Fruit fly (Drosophila melanogaster): Measurements from ENCODE around the gene CG32669.

Gene CG32669

DNA sequence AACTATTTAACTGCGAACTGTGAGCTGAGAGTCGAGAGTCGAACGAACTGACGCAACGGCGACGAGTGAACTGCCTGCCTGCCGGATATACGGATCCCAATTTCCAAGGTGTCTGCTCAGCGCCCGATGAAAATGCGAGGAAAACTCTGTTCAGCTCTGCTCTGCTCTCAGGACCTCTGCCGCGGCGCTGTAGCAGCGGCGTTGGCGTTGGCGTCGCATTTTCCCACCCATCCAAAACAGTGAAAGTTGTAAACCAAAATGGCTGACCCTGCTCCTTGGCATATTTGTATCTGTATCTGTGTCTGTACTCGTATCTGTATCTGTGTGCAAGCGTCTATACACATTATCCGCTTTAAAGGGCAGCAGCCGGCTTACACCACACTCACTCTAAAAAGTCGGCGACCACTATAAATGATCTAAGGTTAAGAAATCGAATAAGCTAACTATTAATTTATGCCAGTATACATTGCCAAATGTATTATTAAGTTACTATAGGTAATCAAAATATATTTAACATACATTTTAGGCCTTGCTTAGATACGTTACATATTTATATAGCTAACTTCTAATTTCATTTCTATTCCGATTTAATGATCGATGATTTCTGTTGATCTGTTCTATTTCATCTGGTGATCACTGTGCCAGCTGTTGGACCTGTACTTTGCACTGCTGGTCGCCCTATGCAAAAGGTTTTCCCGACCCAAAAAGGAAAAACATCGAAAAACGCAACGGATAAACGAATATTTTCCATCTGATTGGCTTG, 22.0 kb downstream of the CG32669 start (continued):
- TF ChIP-seq CG9437 (GFP tag; optimal IDR thresholded peaks at IDR 0.05) (peak; percentile 56), Kr (GFP tag; optimal IDR thresholded peaks at IDR 0.05) (no peak), CG18262 (tag; optimal IDR thresholded peaks at IDR 0.05) (peak; percentile 89), CG2875 (GFP tag; optimal IDR thresholded peaks at IDR 0.05) (peak; percentile 2), Side (GFP tag; optimal IDR thresholded peaks at IDR 0.05) (no peak), tll (GFP tag; optimal IDR thresholded peaks at IDR 0.05) (no peak), Med (GFP tag) (peak; percentile 77), CG2129 (GFP tag; IDR thresholded peaks at IDR 0.05; ENCODE audit: partially characterized antibody) (no peak), Lim3 (GFP tag; IDR thresholded peaks at IDR 0.05) (no peak), Hey (tag; optimal IDR thresholded peaks at IDR 0.05) (no peak), CG7372 (GFP tag; IDR thresholded peaks at IDR 0.05) (no peak), Sox102F (GFP tag; optimal IDR thresholded peaks at IDR 0.05) (peak; percentile 68), CG4707 (GFP tag; optimal IDR thresholded peaks at IDR 0.05) (peak; percentile 30), toy (GFP tag; IDR thresholded peaks at IDR 0.05) (no peak), Xrp1 (GFP tag; IDR thresholded peaks at IDR 0.05) (peak; percentile 78), Neu2 (GFP tag; optimal IDR thresholded peaks at IDR 0.05; ENCODE audit: borderline replicate concordance) (no peak), CG7745 (tag; optimal IDR thresholded peaks at IDR 0.05) (no peak), Asciz (GFP tag; optimal IDR thresholded peaks at IDR 0.05) (peak; percentile 38), CG2199 (GFP tag; IDR thresholded peaks at IDR 0.05) (peak; percentile 56; the same call in 1 of the 3 replicates), CG7987 (GFP tag; optimal IDR thresholded peaks at IDR 0.05) (no peak), bcd (GFP tag; optimal IDR thresholded peaks at IDR 0.05) (peak; percentile 68), Sry-β (GFP tag; optimal IDR thresholded peaks at IDR 0.05) (no peak), Chrac-16 (GFP tag; optimal IDR thresholded peaks at IDR 0.05) (peak; percentile 37), CG17612 (GFP tag; IDR thresholded peaks at IDR 0.05) (no peak), sr (GFP tag; IDR thresholded peaks at IDR 0.05) (no peak), Rx (GFP tag; IDR thresholded peaks at IDR 0.05) (no peak), Sox100B (GFP tag; optimal IDR thresholded peaks at IDR 0.05) (peak; percentile 82), Drgx (GFP tag; IDR thresholded peaks at IDR 0.05) (no peak), wek (GFP tag; optimal IDR thresholded peaks at IDR 0.05) (peak; percentile 2), CG1832 (GFP tag; optimal IDR thresholded peaks at IDR 0.05) (no peak), pb (GFP tag; optimal IDR thresholded peaks at IDR 0.05) (no peak), yki (optimal IDR thresholded peaks at IDR 0.05) (no peak), Blimp-1 (GFP tag; optimal IDR thresholded peaks at IDR 0.05) (peak; percentile 66), hth (optimal IDR thresholded peaks at IDR 0.05) (no peak), sqz (GFP tag; optimal IDR thresholded peaks at IDR 0.05) (peak; percentile 58), crp (GFP tag; optimal IDR thresholded peaks at IDR 0.05) (peak in 1 of 2 experiments; percentile 46), CG32767 (GFP tag; IDR thresholded peaks at IDR 0.05) (0 out of 2 replicates have a peak, but pooled peaks have one; percentile 52), Ets65A (GFP tag) (peak; percentile 69), CG13287 (GFP tag; IDR thresholded peaks at IDR 0.05; ENCODE audit: partially characterized antibody) (no peak), p53 (GFP tag; optimal IDR thresholded peaks at IDR 0.05) (no peak), tgo (GFP tag; IDR thresholded peaks at IDR 0.05) (peak; percentile 38; the same call in 2 of the 3 replicates), fd96Cb (tag; optimal IDR thresholded peaks at IDR 0.05) (peak; percentile 85), pnt (GFP tag; optimal IDR thresholded peaks at IDR 0.05) (no peak), sens (GFP tag) (peak; percentile 95), CG3065 (GFP tag; optimal IDR thresholded peaks at IDR 0.05) (peak; percentile 24), unc-4 (GFP tag; IDR thresholded peaks at IDR 0.05; ENCODE audit: partially characterized antibody) (no peak), shn (GFP tag; optimal IDR thresholded peaks at IDR 0.05) (peak; percentile 44), CG1529 (GFP tag; optimal IDR thresholded peaks at IDR 0.05) (peak; percentile 60), rib (GFP tag; IDR thresholded peaks at IDR 0.05) (no peak), gsb-n (tag; optimal IDR thresholded peaks at IDR 0.05) (peak; percentile 71)

Measured in whole organism, embryonic.